Worm (Caenorhabditis elegans) whole organism, L4 larva: ENCODE data around the gene lin-42.
A peak's percentile ranks its signal among the peaks of the same experiment; 100 is the strongest.

ENCODE experiments used
- F26F4.8 ChIP-seq: fragments of 200-800 bp; sonication (Bioruptor generic); conservative IDR thresholded peaks from 2 replicates; pipeline ENCODE4 v1.3.6; 2022; ENCODE audit warnings: missing genetic modification characterization, missing compliant biosample characterization
- F44E2.7 ChIP-seq: fragments of 200-800 bp; sonication (Bioruptor generic); IDR thresholded peaks from 2 replicates; pipeline ENCODE4 v2.1.2; 2022; ENCODE audit warnings: missing genetic modification characterization, missing compliant biosample characterization
- F49E8.2 ChIP-seq: sonication (generic microtip); optimal IDR thresholded peaks from 2 replicates; lab custom pipeline; 2016; ENCODE audit warnings: missing compliant biosample characterization, mild to moderate bottlenecking, missing genetic modification characterization, borderline replicate concordance
- T20F7.1 ChIP-seq: fragments of 200-800 bp; sonication (Bioruptor generic); optimal IDR thresholded peaks from 2 replicates; lab custom pipeline; 2018; ENCODE audit warnings: mild to moderate bottlenecking, missing genetic modification characterization, missing compliant biosample characterization
- T26A8.4 ChIP-seq: fragments of 200-800 bp; sonication (Bioruptor generic); IDR thresholded peaks from 2 replicates; pipeline ENCODE4 v1.3.6; 2022; ENCODE audit warnings: missing genetic modification characterization, missing compliant biosample characterization
- Y105C5A.15 ChIP-seq: fragments of 200-800 bp; sonication (Bioruptor generic); IDR thresholded peaks from 2 replicates; pipeline ENCODE4 v1.3.6; 2022; ENCODE audit warnings: missing genetic modification characterization, missing compliant biosample characterization
- Y75B8A.6 ChIP-seq: fragments of 200-800 bp; sonication (Bioruptor generic); IDR thresholded peaks from 2 replicates; pipeline ENCODE4 v1.3.6; 2022; ENCODE audit warnings: missing genetic modification reagents, missing genetic modification characterization, missing compliant biosample characterization
- ZK546.5 ChIP-seq, 2 experiments: sonication (generic microtip); optimal IDR thresholded peaks; 2 replicates each; lab custom pipeline; 2017; ENCODE audit warnings: missing biosample characterization in 2 of 2, missing genetic modification characterization in 2 of 2
- ceh-32 ChIP-seq: sonication (generic microtip); optimal IDR thresholded peaks from 2 replicates; lab custom pipeline; 2016; ENCODE audit warnings: mild to moderate bottlenecking, missing genetic modification characterization, missing compliant biosample characterization; ENCODE audit not compliant: poor library complexity
- ceh-62 ChIP-seq: sonication (generic microtip); optimal IDR thresholded peaks from 2 replicates; lab custom pipeline; 2017; ENCODE audit warnings: missing biosample characterization, missing genetic modification characterization
- daf-16 ChIP-seq, 3 experiments: sonication (generic microtip); optimal IDR thresholded peaks; 2 replicates each; lab custom pipeline; 2016 to 2017; ENCODE audit warnings: missing genetic modification characterization in 3 of 3, missing genetic modification reagents in 3 of 3, mild to moderate bottlenecking in 2 of 3, missing compliant biosample characterization in 2 of 3, missing biosample characterization in 1 of 3, moderate library complexity in 1 of 3
- dmd-8 ChIP-seq: fragments of 200-800 bp; sonication (Bioruptor generic); IDR thresholded peaks from 2 replicates; pipeline ENCODE4 v1.3.6; 2022; ENCODE audit warnings: missing genetic modification characterization, missing compliant biosample characterization
- dve-1 ChIP-seq: sonication (generic microtip); optimal IDR thresholded peaks from 2 replicates; lab custom pipeline; 2017; ENCODE audit warnings: antibody characterized with exemption, mild to moderate bottlenecking, missing genetic modification characterization, missing compliant biosample characterization; ENCODE audit not compliant: insufficient read depth
- hif-1 ChIP-seq, 2 experiments: sonication (generic microtip); optimal IDR thresholded peaks; 2 replicates each; lab custom pipeline; 2016 to 2017; ENCODE audit warnings: missing compliant biosample characterization in 2 of 2, missing genetic modification characterization in 2 of 2, missing genetic modification reagents in 2 of 2, missing genotype in 2 of 2, mild to moderate bottlenecking in 1 of 2
- hlh-11 ChIP-seq: fragments of 200-800 bp; sonication (Bioruptor generic); optimal IDR thresholded peaks from 2 replicates; lab custom pipeline; 2018; ENCODE audit warnings: mild to moderate bottlenecking, missing genetic modification characterization, missing compliant biosample characterization
- hmg-1.1 ChIP-seq: fragments of 200-800 bp; sonication (Bioruptor generic); IDR thresholded peaks from 2 replicates; pipeline ENCODE4 v1.3.6; 2022; ENCODE audit warnings: missing genetic modification reagents, missing genetic modification characterization, missing compliant biosample characterization
- lim-7 ChIP-seq: fragments of 200-800 bp; sonication (Bioruptor generic); IDR thresholded peaks from 2 replicates; pipeline ENCODE4 v1.3.6; 2022; ENCODE audit warnings: missing genetic modification characterization, missing compliant biosample characterization
- lin-13 ChIP-seq: fragments of 150-350 bp; optimal IDR thresholded peaks from 2 replicates; lab custom pipeline; 2014; ENCODE audit warnings: missing biosample characterization, missing genetic modification reagents, missing genetic modification characterization
- lin-39 ChIP-seq: fragments of 150-350 bp; optimal IDR thresholded peaks from 2 replicates; lab custom pipeline; 2014; ENCODE audit warnings: missing biosample characterization, missing genetic modification reagents, missing genetic modification characterization
- madf-9 ChIP-seq: fragments of 200-800 bp; sonication (Bioruptor generic); conservative IDR thresholded peaks from 2 replicates; pipeline ENCODE4 v1.3.6; 2022; ENCODE audit warnings: missing genetic modification reagents, missing genetic modification characterization, missing compliant biosample characterization
- mdl-1 ChIP-seq, 2 experiments: fragments of 150-350 bp in 1 of 2; sonication (generic microtip) in 1 of 2; optimal IDR thresholded peaks; 2 replicates each; lab custom pipeline; 2014 to 2017; ENCODE audit warnings: missing biosample characterization in 2 of 2, missing genetic modification characterization in 2 of 2
- mdt-29 ChIP-seq: fragments of 200-800 bp; sonication (Bioruptor generic); IDR thresholded peaks from 2 replicates; pipeline ENCODE4 v1.3.6; 2022; ENCODE audit warnings: missing genetic modification reagents, missing genetic modification characterization, missing compliant biosample characterization
- mep-1 ChIP-seq: fragments of 150-350 bp; sonication (generic microtip); optimal IDR thresholded peaks from 3 replicates; lab custom pipeline; 2014; ENCODE audit warnings: missing biosample characterization, missing genetic modification characterization
- mes-2 ChIP-seq: sonication (generic microtip); optimal IDR thresholded peaks from 2 replicates; lab custom pipeline; 2016; ENCODE audit warnings: missing genotype, mild to moderate bottlenecking, missing genetic modification characterization, missing compliant biosample characterization; ENCODE audit not compliant: poor library complexity, severe bottlenecking
- nhr-10 ChIP-seq: fragments of 150-350 bp; optimal IDR thresholded peaks from 2 replicates; lab custom pipeline; 2014; ENCODE audit warnings: missing biosample characterization, missing genetic modification characterization
- nhr-102 ChIP-seq: sonication (generic microtip); optimal IDR thresholded peaks from 2 replicates; lab custom pipeline; 2016; ENCODE audit warnings: mild to moderate bottlenecking, missing genetic modification characterization, moderate library complexity, missing compliant biosample characterization
- nhr-6 ChIP-seq: fragments of 150-350 bp; optimal IDR thresholded peaks from 2 replicates; lab custom pipeline; 2014; ENCODE audit warnings: missing biosample characterization, missing genetic modification characterization
- pha-4 ChIP-seq, 2 experiments: fragments of 150-350 bp in 1 of 2; fragments of 200-800 bp in 1 of 2; sonication (Bioruptor generic) in 1 of 2; IDR thresholded peaks in 1 of 2; optimal IDR thresholded peaks in 1 of 2; 2 replicates each; pipeline versions ENCODE4 v1.3.6 to Lab custom; 2014 to 2022; ENCODE audit warnings: missing genetic modification characterization in 2 of 2, missing genetic modification reagents in 2 of 2, missing biosample characterization in 1 of 2, missing compliant biosample characterization in 1 of 2
- pqm-1 ChIP-seq: sonication (generic microtip); optimal IDR thresholded peaks from 2 replicates; lab custom pipeline; 2017; ENCODE audit warnings: missing biosample characterization, missing genetic modification characterization
- rbr-2 ChIP-seq: sonication (generic microtip); optimal IDR thresholded peaks from 2 replicates; lab custom pipeline; 2016; ENCODE audit warnings: missing genotype, missing genetic modification characterization, missing compliant biosample characterization
- set-16 ChIP-seq: fragments of 200-800 bp; sonication (Bioruptor generic); IDR thresholded peaks from 2 replicates; pipeline ENCODE4 v1.3.6; 2022; ENCODE audit warnings: missing genetic modification reagents, missing genetic modification characterization, missing compliant biosample characterization
- spr-1 ChIP-seq: sonication (generic microtip); optimal IDR thresholded peaks from 2 replicates; lab custom pipeline; 2016; ENCODE audit warnings: mild to moderate bottlenecking, missing genetic modification characterization, missing compliant biosample characterization
- unc-130 ChIP-seq: sonication (generic microtip); optimal IDR thresholded peaks from 2 replicates; lab custom pipeline; 2016; ENCODE audit warnings: missing genetic modification reagents, missing genetic modification characterization, missing compliant biosample characterization
- unc-39 ChIP-seq: sonication (generic microtip); optimal IDR thresholded peaks from 2 replicates; lab custom pipeline; 2017; ENCODE audit warnings: missing biosample characterization, missing genetic modification characterization
- unc-62 ChIP-seq, 3 experiments: fragments of 150-350 bp in 1 of 3; sonication (generic microtip); optimal IDR thresholded peaks in 2 of 3; peaks in 1 of 3; 1 replicate in 1 of 3; 2 replicates in 2 of 3; lab custom pipeline; 2014 to 2017; ENCODE audit warnings: missing biosample characterization in 3 of 3, missing genetic modification characterization in 3 of 3, missing genetic modification reagents in 3 of 3, missing genotype in 1 of 3
- zfp-2 ChIP-seq: sonication (generic microtip); optimal IDR thresholded peaks from 2 replicates; lab custom pipeline; 2016; ENCODE audit warnings: mild to moderate bottlenecking, missing genetic modification characterization, missing compliant biosample characterization
- zfp-3 ChIP-seq: fragments of 200-800 bp; sonication (Bioruptor generic); conservative IDR thresholded peaks from 2 replicates; pipeline ENCODE4 v1.3.6; 2022; ENCODE audit warnings: missing genetic modification reagents, missing genetic modification characterization, missing compliant biosample characterization
- zip-2 ChIP-seq: fragments of 150-350 bp; optimal IDR thresholded peaks from 2 replicates; lab custom pipeline; 2014; ENCODE audit warnings: missing biosample characterization, missing genetic modification characterization

The lin-42 gene

DNA sequence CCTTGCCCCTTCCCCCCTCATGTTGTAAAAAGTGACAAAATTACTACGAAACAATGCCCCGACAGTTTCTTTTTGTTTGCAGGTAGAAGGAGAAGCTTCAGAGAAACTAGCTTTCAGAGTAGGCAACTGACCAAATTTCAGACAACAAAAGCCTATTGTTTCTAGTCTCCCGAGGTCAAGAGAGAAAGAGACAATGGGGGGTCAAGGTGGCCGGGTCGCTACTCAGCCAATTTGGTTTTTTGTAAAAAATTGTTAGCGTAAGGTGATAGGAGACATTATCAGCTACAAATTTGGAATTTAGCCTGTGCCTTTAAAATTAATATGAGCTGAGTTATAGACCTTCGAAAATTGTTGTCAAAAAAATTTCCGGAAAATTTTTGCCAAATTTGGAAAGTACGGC, 17.2 kb downstream of the lin-42 start:
- TF ChIP-seq hlh-11 (tag; lab: Kevin White, UChicago) (peak; percentile 5), mep-1 (peak; percentile 6), pha-4 (GFP tag; IDR thresholded peaks at IDR 0.05; lab: Robert Waterston, UW) (no peak), pha-4 (tag; optimal IDR thresholded peaks at IDR 0.05; lab: Kevin White, UChicago) (no peak), mes-2 (tag; lab: Kevin White, UChicago) (peak; percentile 8), zip-2 (tag; lab: Kevin White, UChicago) (no peak)

DNA sequence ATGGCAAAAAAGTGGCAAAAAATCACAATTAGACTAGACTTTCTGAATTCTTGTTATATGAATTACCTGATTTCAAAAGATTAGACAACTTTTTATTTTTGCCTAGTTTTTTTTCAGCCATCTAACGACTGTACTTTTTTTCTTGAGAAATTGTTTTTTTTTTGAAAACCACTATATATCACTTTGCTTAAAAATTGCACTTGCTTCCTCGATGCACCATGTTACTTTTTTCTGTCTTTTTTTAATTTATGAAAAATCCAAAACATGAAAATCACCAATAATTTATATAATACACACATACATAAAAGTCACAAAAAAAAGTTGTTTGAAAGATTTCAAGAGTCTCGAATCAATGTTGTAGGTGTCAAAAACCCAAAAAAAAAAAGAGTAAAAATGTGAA, 19.2 kb downstream of the lin-42 start:
- TF ChIP-seq hmg-1.1 (no peak), daf-16 (GFP tag; optimal IDR thresholded peaks at IDR 0.05; lab: Kevin White, UChicago) (no peak), daf-16 (tag; optimal IDR thresholded peaks at IDR 0.05; lab: Kevin White, UChicago) (peak; percentile 24), nhr-6 (tag; lab: Kevin White, UChicago) (no peak), nhr-10 (tag; lab: Kevin White, UChicago) (no peak), rbr-2 (tag; lab: Kevin White, UChicago) (no peak), zfp-3 (GFP tag; lab: Robert Waterston, UW) (no peak), ZK546.5 (tag; optimal IDR thresholded peaks at IDR 0.05; lab: Kevin White, UChicago) (no peak), T26A8.4 (GFP tag; lab: Robert Waterston, UW) (0 out of 2 replicates have a peak, but pooled peaks have one; percentile 22), mep-1 (no peak), mdl-1 (tag; optimal IDR thresholded peaks at IDR 0.05; lab: Kevin White, UChicago) (no peak), madf-9 (no peak), lim-7 (no peak), pqm-1 (tag; lab: Kevin White, UChicago) (no peak), F44E2.7 (no peak), T20F7.1 (GFP tag; lab: Kevin White, UChicago) (no peak), zip-2 (tag; lab: Kevin White, UChicago) (peak; percentile 9), nhr-102 (tag; lab: Kevin White, UChicago) (peak; percentile 42), dve-1 (tag; lab: Kevin White, UChicago) (peak; percentile 13), dmd-8 (GFP tag; lab: Robert Waterston, UW) (no peak), lin-13 (GFP tag; lab: Kevin White, UChicago) (no peak), ceh-62 (tag; lab: Kevin White, UChicago) (no peak)

DNA sequence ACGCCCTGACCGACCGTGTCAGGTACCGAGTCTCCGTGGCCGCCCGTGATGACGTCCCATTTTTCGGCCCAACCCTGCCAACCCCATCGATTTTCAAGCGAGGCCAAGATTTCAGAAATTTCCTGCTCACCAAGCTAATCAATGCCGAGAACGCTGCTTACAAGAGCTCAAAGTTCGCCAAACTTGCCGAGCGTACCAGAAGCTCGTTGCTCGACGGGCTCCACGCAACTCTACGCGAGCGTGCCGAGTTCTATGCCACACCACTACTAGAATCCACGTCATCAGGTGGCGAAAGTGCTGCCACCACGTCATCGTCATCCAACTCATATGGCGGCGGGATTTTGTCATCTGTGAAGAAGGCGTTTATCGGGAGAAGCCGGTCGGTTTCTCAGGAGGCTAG, 23.2 kb downstream of the lin-42 start:
- TF ChIP-seq ceh-32 (no peak), hif-1 (tag; optimal IDR thresholded peaks at IDR 0.05; lab: Kevin White, UChicago) (no peak), dmd-8 (GFP tag; lab: Robert Waterston, UW) (no peak), lin-39 (tag; lab: Kevin White, UChicago) (no peak), Y75B8A.6 (no peak), Y105C5A.15 (no peak), T26A8.4 (GFP tag; lab: Robert Waterston, UW) (no peak), set-16 (GFP tag; lab: Robert Waterston, UW) (peak; percentile 57; the same call in 1 of the 2 replicates), unc-39 (tag; lab: Kevin White, UChicago) (no peak), zfp-2 (no peak), nhr-102 (tag; lab: Kevin White, UChicago) (no peak), unc-62 (GFP tag; optimal IDR thresholded peaks at IDR 0.05 in 1 of 2; lab: Kevin White, UChicago) (peak in 1 of 2 experiments; percentile 92), unc-62 (tag; optimal IDR thresholded peaks at IDR 0.05; lab: Kevin White, UChicago) (no peak), F26F4.8 (no peak), unc-130 (no peak), F49E8.2 (no peak), mdt-29 (GFP tag; lab: Robert Waterston, UW) (no peak), spr-1 (tag; lab: Kevin White, UChicago) (no peak)
- TF ChIP-seq, all 104 proteins: peak for 2
